Worm (Caenorhabditis elegans) whole organism, L3 larva: Measurements from ENCODE around the gene lgc-55.

Source experiments
- R02D3.7 ChIP-seq: fragments of 150-350 bp; optimal IDR thresholded peaks from 2 replicates; lab custom pipeline; 2014; ENCODE audit warnings: missing biosample characterization, missing genetic modification characterization
- aly-2 ChIP-seq: fragments of 150-350 bp; optimal IDR thresholded peaks from 2 replicates; lab custom pipeline; 2014; ENCODE audit warnings: missing biosample characterization, missing genetic modification characterization
- ceh-16 ChIP-seq: sonication (generic microtip); optimal IDR thresholded peaks from 2 replicates; lab custom pipeline; 2017; ENCODE audit warnings: missing biosample characterization, missing genetic modification characterization
- ceh-28 ChIP-seq: fragments of 150-350 bp; optimal IDR thresholded peaks from 2 replicates; lab custom pipeline; 2014; ENCODE audit warnings: missing biosample characterization, missing genetic modification reagents, missing genetic modification characterization
- daf-12 ChIP-seq: fragments of 150-350 bp; optimal IDR thresholded peaks from 2 replicates; lab custom pipeline; 2014; ENCODE audit warnings: missing biosample characterization, missing genetic modification reagents, missing genetic modification characterization
- egl-5 ChIP-seq: fragments of 150-350 bp; optimal IDR thresholded peaks from 2 replicates; lab custom pipeline; 2017; ENCODE audit warnings: missing biosample characterization, missing genetic modification reagents, missing genetic modification characterization, inconsistent platforms
- elt-3 ChIP-seq, 3 experiments: fragments of 150-350 bp in 1 of 3; sonication (generic microtip) in 2 of 3; optimal IDR thresholded peaks; 2 replicates in 2 of 3; 4 replicates in 1 of 3; lab custom pipeline; 2014 to 2017; ENCODE audit warnings: missing biosample characterization in 3 of 3, missing genetic modification characterization in 3 of 3
- fkh-10 ChIP-seq: sonication (generic microtip); optimal IDR thresholded peaks from 2 replicates; lab custom pipeline; 2017; ENCODE audit warnings: missing biosample characterization, missing genetic modification reagents, missing genetic modification characterization
- fkh-2 ChIP-seq: fragments of 150-350 bp; optimal IDR thresholded peaks from 2 replicates; lab custom pipeline; 2014; ENCODE audit warnings: missing biosample characterization, missing genetic modification reagents, missing genetic modification characterization
- fos-1 ChIP-seq: fragments of 150-350 bp; optimal IDR thresholded peaks from 2 replicates; lab custom pipeline; 2014; ENCODE audit warnings: missing biosample characterization, missing genetic modification characterization
- hmg-11 ChIP-seq: sonication (generic microtip); optimal IDR thresholded peaks from 2 replicates; lab custom pipeline; 2016; ENCODE audit warnings: missing genetic modification characterization, missing compliant biosample characterization
- jun-1 ChIP-seq: fragments of 150-350 bp; optimal IDR thresholded peaks from 2 replicates; lab custom pipeline; 2014; ENCODE audit warnings: missing biosample characterization, missing genetic modification reagents, missing genetic modification characterization
- lin-15B ChIP-seq: fragments of 150-350 bp; optimal IDR thresholded peaks from 2 replicates; lab custom pipeline; 2014; ENCODE audit warnings: missing biosample characterization, missing genetic modification characterization
- lin-39 ChIP-seq: fragments of 150-350 bp; optimal IDR thresholded peaks from 2 replicates; lab custom pipeline; 2018; ENCODE audit warnings: missing biosample characterization, missing genetic modification reagents, missing genetic modification characterization
- lsy-12 ChIP-seq: sonication (generic microtip); optimal IDR thresholded peaks from 2 replicates; lab custom pipeline; 2016; ENCODE audit warnings: mild to moderate bottlenecking, missing genetic modification characterization, missing compliant biosample characterization
- mml-1 ChIP-seq: fragments of 150-350 bp; sonication (generic microtip); optimal IDR thresholded peaks from 3 replicates; lab custom pipeline; 2014; ENCODE audit warnings: missing biosample characterization, missing genetic modification characterization
- nfya-1 ChIP-seq: sonication (generic microtip); optimal IDR thresholded peaks from 2 replicates; lab custom pipeline; 2017; ENCODE audit warnings: missing genetic modification characterization, mild to moderate bottlenecking, missing compliant biosample characterization, antibody characterized with exemption, moderate library complexity; ENCODE audit not compliant: insufficient read depth
- nhr-12 ChIP-seq: fragments of 150-350 bp; optimal IDR thresholded peaks from 2 replicates; lab custom pipeline; 2014; ENCODE audit warnings: missing biosample characterization, missing genetic modification characterization
- nhr-23 ChIP-seq: fragments of 150-350 bp; optimal IDR thresholded peaks from 2 replicates; lab custom pipeline; 2014; ENCODE audit warnings: missing biosample characterization, missing genetic modification reagents, missing genetic modification characterization
- nhr-237 ChIP-seq: fragments of 150-350 bp; optimal IDR thresholded peaks from 2 replicates; lab custom pipeline; 2014; ENCODE audit warnings: missing biosample characterization, missing genetic modification characterization
- nhr-28 ChIP-seq: fragments of 150-350 bp; optimal IDR thresholded peaks from 2 replicates; lab custom pipeline; 2014; ENCODE audit warnings: missing biosample characterization, missing genetic modification characterization
- nhr-43 ChIP-seq: sonication (generic microtip); optimal IDR thresholded peaks from 2 replicates; lab custom pipeline; 2016; ENCODE audit warnings: mild to moderate bottlenecking, missing genetic modification characterization, missing compliant biosample characterization; ENCODE audit not compliant: poor library complexity, severe bottlenecking
- nhr-77 ChIP-seq: fragments of 150-350 bp; optimal IDR thresholded peaks from 2 replicates; lab custom pipeline; 2014; ENCODE audit warnings: missing biosample characterization, missing genetic modification characterization
- pha-4 ChIP-seq: fragments of 150-350 bp; optimal IDR thresholded peaks from 2 replicates; lab custom pipeline; 2014; ENCODE audit warnings: missing biosample characterization, missing genetic modification reagents, missing genetic modification characterization
- pqm-1 ChIP-seq: fragments of 150-350 bp; optimal IDR thresholded peaks from 2 replicates; lab custom pipeline; 2017; ENCODE audit warnings: missing biosample characterization, missing genetic modification characterization, inconsistent platforms
- skn-1 ChIP-seq: fragments of 150-350 bp; optimal IDR thresholded peaks from 2 replicates; lab custom pipeline; 2014; ENCODE audit warnings: missing biosample characterization, missing genetic modification characterization
- snpc-4 ChIP-seq: fragments of 150-350 bp; optimal IDR thresholded peaks from 2 replicates; lab custom pipeline; 2014; ENCODE audit warnings: missing biosample characterization, missing genetic modification characterization
- tbx-2 ChIP-seq: sonication (generic microtip); optimal IDR thresholded peaks from 2 replicates; lab custom pipeline; 2016; ENCODE audit warnings: mild to moderate bottlenecking, missing genetic modification characterization, missing compliant biosample characterization
- unc-39 ChIP-seq: sonication (generic microtip); optimal IDR thresholded peaks from 4 replicates; lab custom pipeline; 2017; ENCODE audit warnings: missing biosample characterization, missing genetic modification characterization
- unc-62 ChIP-seq: fragments of 150-350 bp; sonication (generic microtip); optimal IDR thresholded peaks from 4 replicates; lab custom pipeline; 2014; ENCODE audit warnings: missing biosample characterization, missing genetic modification reagents, missing genetic modification characterization
- ztf-11 ChIP-seq: fragments of 150-350 bp; optimal IDR thresholded peaks from 2 replicates; lab custom pipeline; 2014; ENCODE audit warnings: missing biosample characterization, missing genetic modification characterization
- ztf-4 ChIP-seq: fragments of 150-350 bp; optimal IDR thresholded peaks from 2 replicates; lab custom pipeline; 2014; ENCODE audit warnings: missing biosample characterization, missing genetic modification characterization

The lgc-55 gene

DNA sequence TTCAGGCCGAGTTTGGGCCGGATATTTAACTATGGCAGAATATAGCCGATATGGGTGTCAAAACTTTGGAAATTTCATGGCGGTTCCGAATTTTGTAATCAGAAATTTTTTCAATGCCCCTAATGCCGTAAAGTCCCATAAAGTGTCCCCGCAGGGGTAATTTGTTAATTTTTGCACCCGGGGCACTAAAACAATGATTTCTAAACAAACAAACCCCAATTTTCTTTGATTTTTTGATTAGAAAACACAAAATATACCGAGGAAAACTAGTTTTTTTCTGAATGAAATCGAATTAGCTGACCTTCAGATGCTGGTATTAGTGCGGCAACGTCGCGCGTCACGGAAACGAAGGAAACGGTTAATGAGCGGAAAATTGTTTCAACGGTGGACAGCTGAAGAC is 12.1 kb downstream of the lgc-55 start:
- TF ChIP-seq pqm-1 (tag; lab: Kevin White, UChicago), result no peak
- TF ChIP-seq mml-1 (tag; lab: Kevin White, UChicago), result no peak
- no peak for TF ChIP-seq elt-3 (tag; optimal IDR thresholded peaks at IDR 0.05; lab: Kevin White, UChicago)
- TF ChIP-seq unc-62 (GFP tag; lab: Kevin White, UChicago), result no peak
- no peak for TF ChIP-seq tbx-2 (tag; lab: Kevin White, UChicago)
- no peak for TF ChIP-seq daf-12 (tag; lab: Kevin White, UChicago)
- no peak for TF ChIP-seq unc-39 (tag; lab: Kevin White, UChicago)

DNA sequence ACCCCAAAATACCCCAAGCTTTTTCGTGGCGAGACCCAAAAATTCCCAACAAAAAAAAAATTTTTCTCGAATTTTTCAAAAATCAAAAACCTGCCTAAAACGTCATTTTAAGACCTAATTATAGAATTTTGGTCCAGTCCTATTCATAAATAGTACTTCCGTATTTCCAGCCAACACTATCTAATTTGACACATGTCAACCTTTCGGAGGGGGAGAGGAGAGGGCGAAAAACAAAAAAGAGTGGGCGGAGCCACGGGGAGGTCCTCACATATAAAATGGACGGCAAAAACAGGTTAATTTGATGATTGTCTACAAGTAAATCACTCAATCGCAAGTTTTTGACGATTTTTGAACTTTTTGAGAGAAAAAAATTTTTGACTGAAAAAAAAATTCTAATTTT is 14.4 kb downstream of the lgc-55 start, which contains the start of gene Y113G7A.16:
Gene Y113G7A.16 (plus strand): TSS at position 301 of the 400 bp plus-strand sequence.
- TF ChIP-seq jun-1 (tag; lab: Kevin White, UChicago) (no peak), egl-5 (tag; lab: Kevin White, UChicago) (no peak), lin-15B (tag; lab: Kevin White, UChicago) (no peak), daf-12 (tag; lab: Kevin White, UChicago) (no peak), skn-1 (no peak), lin-39 (tag; lab: Kevin White, UChicago) (no peak), lsy-12 (tag; lab: Kevin White, UChicago) (no peak), ztf-4 (no peak), nhr-77 (tag; lab: Kevin White, UChicago) (no peak), fos-1 (tag; lab: Kevin White, UChicago) (no peak), pqm-1 (tag; lab: Kevin White, UChicago) (no peak), nhr-237 (no peak), tbx-2 (tag; lab: Kevin White, UChicago) (no peak)

DNA sequence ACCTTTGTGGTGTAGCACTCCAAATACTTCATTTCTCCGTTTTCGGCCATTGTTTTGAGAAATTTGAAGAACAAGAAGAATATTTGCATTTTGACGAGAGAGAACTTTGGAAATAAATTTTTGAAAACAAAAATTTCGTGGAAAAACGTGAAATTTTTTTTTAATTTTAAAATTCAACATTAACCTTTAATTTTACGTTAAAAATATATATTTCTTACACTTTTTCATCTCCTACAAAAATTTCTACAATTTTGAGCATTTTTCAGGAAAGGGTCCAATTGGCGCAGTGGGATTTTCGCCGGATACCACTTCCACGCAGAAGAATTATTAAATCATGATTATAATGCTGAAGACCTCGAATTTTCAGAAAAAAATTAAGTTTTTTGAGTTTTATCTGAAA is 24.5 kb downstream of the lgc-55 start, which contains the start of gene spe-19:
Gene spe-19 (minus strand): TSS at position 101 of the 400 bp plus-strand sequence.
- no peak for TF ChIP-seq nhr-28 (tag; lab: Kevin White, UChicago)
- no peak for TF ChIP-seq lin-15B (tag; lab: Kevin White, UChicago)
- TF ChIP-seq aly-2 (tag; lab: Kevin White, UChicago), result no peak
- no peak for TF ChIP-seq ztf-11 (tag; lab: Kevin White, UChicago)
- TF ChIP-seq fos-1 (tag; lab: Kevin White, UChicago), result no peak
- TF ChIP-seq hmg-11 (tag; lab: Kevin White, UChicago), result no peak
- no peak for TF ChIP-seq fkh-10 (GFP tag; lab: Kevin White, UChicago)
- TF ChIP-seq nhr-23 (tag; lab: Kevin White, UChicago), result no peak
- no peak for TF ChIP-seq lin-39 (tag; lab: Kevin White, UChicago)
- no peak for TF ChIP-seq R02D3.7 (tag; lab: Kevin White, UChicago)
- no peak for TF ChIP-seq nhr-43 (tag; lab: Kevin White, UChicago)
- no peak for TF ChIP-seq pha-4 (tag; lab: Kevin White, UChicago)
- no peak for TF ChIP-seq daf-12 (tag; lab: Kevin White, UChicago)
- no peak for TF ChIP-seq pqm-1 (tag; lab: Kevin White, UChicago)
- TF ChIP-seq jun-1 (tag; lab: Kevin White, UChicago), result no peak
- no peak for TF ChIP-seq nhr-77 (tag; lab: Kevin White, UChicago)
- no peak for TF ChIP-seq unc-39 (tag; lab: Kevin White, UChicago)
- TF ChIP-seq fkh-2, result no peak
- no peak for TF ChIP-seq ceh-16 (tag; lab: Kevin White, UChicago)

DNA sequence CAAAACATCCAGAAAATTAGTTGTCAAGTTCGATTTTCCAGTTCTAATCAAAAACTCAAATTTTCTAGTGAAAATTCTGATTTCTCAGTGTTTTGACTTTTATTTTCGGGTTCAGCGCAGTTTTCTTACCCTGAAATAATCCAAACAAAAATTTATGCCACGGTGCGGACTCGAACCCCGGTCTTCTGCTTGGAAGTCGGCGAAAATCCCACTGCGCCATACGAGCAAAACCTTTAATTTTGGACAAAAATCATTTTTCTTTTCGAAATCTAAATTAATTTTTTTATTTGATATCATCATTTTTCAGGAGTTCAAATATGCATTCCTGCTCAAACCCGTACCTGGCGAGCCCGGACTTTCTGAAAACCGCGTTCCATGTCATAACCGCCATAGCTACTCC is 26.2 kb downstream of the lgc-55 start, which contains the start of gene srh-233:
Gene srh-233 (plus strand): TSS at position 301 of the 400 bp plus-strand sequence.
- TF ChIP-seq daf-12 (tag; lab: Kevin White, UChicago) (no peak), snpc-4 (tag; lab: Kevin White, UChicago) (no peak), nhr-12 (tag; lab: Kevin White, UChicago) (no peak)

DNA sequence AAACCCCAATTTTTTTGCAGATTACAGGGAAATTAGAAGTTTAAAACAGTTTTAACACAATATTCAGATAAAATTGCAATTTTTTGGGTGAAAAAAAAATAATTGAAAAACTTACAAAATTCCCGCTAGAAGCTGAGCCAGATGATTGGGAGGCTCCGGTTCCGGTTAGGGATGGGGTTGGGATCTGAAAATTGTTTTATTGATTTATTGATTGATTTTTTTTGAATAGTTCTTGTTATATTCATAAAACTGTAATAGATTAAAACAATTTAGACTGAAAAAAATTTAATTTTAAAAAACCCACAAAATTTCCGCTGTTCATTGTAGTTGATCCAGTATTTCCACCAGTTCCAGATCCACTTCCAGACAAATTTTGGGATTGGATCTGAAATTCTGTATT is 36.5 kb downstream of the lgc-55 start:
- no peak for TF ChIP-seq unc-62 (GFP tag; lab: Kevin White, UChicago)
- peak; percentile 54 for TF ChIP-seq ceh-28
- no peak for TF ChIP-seq elt-3 (tag; optimal IDR thresholded peaks at IDR 0.05; lab: Kevin White, UChicago)

DNA sequence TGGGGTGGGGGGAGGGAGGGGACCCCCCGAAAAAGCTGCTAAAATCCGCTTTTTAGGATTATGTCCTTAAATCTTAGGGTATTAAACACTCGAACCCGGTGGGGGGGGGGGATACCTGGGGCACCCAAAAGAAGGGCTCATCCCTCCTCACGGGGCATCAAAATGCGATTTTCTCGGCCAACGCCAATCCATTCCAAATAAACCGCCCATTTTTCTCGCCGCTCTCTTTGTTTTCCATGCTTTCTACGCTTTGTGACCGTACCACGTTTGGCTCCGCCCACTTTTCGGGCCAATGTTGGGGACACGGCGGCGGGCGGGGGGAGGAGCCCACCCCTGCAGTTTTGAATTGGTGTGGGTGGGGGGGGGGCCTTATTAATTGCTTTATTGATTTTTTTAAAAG is 38.7 kb downstream of the lgc-55 start:
- TF ChIP-seq nfya-1 (tag; lab: Kevin White, UChicago) (peak; percentile 84), snpc-4 (tag; lab: Kevin White, UChicago) (no peak)
